Worm (Caenorhabditis elegans) whole organism, early embryonic: ENCODE results near the gene F54F7.8.

Experiments
- aly-1 ChIP-seq: sonication (generic microtip); optimal IDR thresholded peaks from 2 replicates; lab custom pipeline; 2016; ENCODE audit warnings: missing genetic modification characterization, missing compliant biosample characterization
- ama-1 ChIP-seq: fragments of 150-350 bp; optimal IDR thresholded peaks from 2 replicates; lab custom pipeline; 2014
- ceh-13 ChIP-seq: fragments of 200-800 bp; sonication (Bioruptor generic); optimal IDR thresholded peaks from 2 replicates; lab custom pipeline; 2018; ENCODE audit warnings: mild to moderate bottlenecking, missing genetic modification characterization, missing compliant biosample characterization
- ets-7 ChIP-seq: sonication (generic microtip); optimal IDR thresholded peaks from 2 replicates; lab custom pipeline; 2016; ENCODE audit warnings: missing genotype, missing genetic modification characterization, missing compliant biosample characterization
- hmg-4 ChIP-seq: fragments of 200-800 bp; sonication (Bioruptor generic); optimal IDR thresholded peaks from 2 replicates; lab custom pipeline; 2018; ENCODE audit warnings: mild to moderate bottlenecking, missing genetic modification characterization, missing compliant biosample characterization
- pes-1 ChIP-seq: fragments of 200-800 bp; sonication (Bioruptor generic); IDR thresholded peaks from 2 replicates; pipeline ENCODE4 v1.3.6; 2022; ENCODE audit warnings: missing genetic modification reagents, missing genetic modification characterization, missing compliant biosample characterization
- sea-1 ChIP-seq: fragments of 200-800 bp; sonication (Bioruptor generic); conservative IDR thresholded peaks from 2 replicates; pipeline ENCODE4 v1.3.6; 2022; ENCODE audit warnings: missing genetic modification characterization, missing compliant biosample characterization

- TF ChIP-seq ama-1 (lab: Kevin White, UChicago) = no peak
- no peak for TF ChIP-seq hmg-4 (GFP tag; lab: Kevin White, UChicago)
- TF ChIP-seq ets-7 (tag; lab: Kevin White, UChicago) = no peak
- no peak for TF ChIP-seq ceh-13 (GFP tag; lab: Kevin White, UChicago)
- no peak for TF ChIP-seq sea-1 (GFP tag; lab: Robert Waterston, UW)
- TF ChIP-seq aly-1 (tag; lab: Kevin White, UChicago) = no peak
- TF ChIP-seq pes-1 (GFP tag; lab: Robert Waterston, UW) = no peak
Observed at ce11 chrX:11814667-11815066, 40.1 kb downstream of the F54F7.8 start, which contains the start of gene C34E11.2.
